Worm (Caenorhabditis elegans): ENCODE results near the gene asp-3.

Gene asp-3

DNA sequence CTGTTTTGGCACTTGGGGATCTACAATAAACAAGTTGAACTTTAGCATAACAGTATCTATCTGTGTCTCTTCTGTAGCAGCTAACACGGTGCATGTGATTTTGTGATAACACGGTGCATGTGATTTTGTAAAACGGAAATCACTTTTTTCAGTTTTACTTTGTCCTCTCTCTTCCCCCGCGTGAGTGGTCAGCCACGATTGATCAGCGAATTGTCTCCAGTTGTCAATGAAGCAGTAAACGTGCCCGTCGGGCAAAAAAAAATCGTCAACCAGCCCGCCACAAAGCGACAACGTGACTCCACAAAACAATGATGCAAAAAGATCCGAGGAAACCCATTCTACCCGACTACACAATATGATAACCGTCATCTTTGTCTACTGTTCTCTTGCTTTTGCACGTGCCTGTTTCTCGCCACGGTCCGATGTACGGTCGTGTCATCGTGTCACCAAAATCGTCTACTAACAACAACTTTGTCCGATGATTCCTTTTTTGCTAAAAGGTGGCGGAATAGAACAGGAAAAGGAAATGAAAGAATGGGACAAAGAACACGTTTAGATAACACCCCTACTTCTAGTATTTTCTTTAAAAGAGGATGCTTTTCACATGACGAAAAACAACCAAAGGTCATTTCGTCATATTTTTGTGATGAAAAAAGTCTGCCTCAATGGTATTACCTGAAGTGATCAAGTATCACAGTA is 41.6 kb upstream of the asp-3 start:
- TF ChIP-seq Y55F3AM.14 (GFP tag; optimal IDR thresholded peaks at IDR 0.05) = peak; percentile 75
- TF ChIP-seq ceh-82 (tag; optimal IDR thresholded peaks at IDR 0.05) = no peak
- TF ChIP-seq mbf-1 (tag; optimal IDR thresholded peaks at IDR 0.05) = no peak
- TF ChIP-seq lin-11 (tag; optimal IDR thresholded peaks at IDR 0.05) = no peak
- peak in 1 of 2 experiments; percentile 53 for TF ChIP-seq lsy-2 (tag; optimal IDR thresholded peaks at IDR 0.05)
- TF ChIP-seq ztf-4 (tag; optimal IDR thresholded peaks at IDR 0.05) = peak; percentile 20
- TF ChIP-seq sma-9 (GFP tag; optimal IDR thresholded peaks at IDR 0.05) = peak; percentile 83
- no peak for TF ChIP-seq sma-9 (tag; optimal IDR thresholded peaks at IDR 0.05)
- peak; percentile 14 for TF ChIP-seq egl-27 (tag; optimal IDR thresholded peaks at IDR 0.05)
- TF ChIP-seq C34F6.9 (tag; optimal IDR thresholded peaks at IDR 0.05) = no peak
- TF ChIP-seq ama-1 (optimal IDR thresholded peaks at IDR 0.05) = no peak
- TF ChIP-seq nhr-10 (tag; optimal IDR thresholded peaks at IDR 0.05) = no peak
- no peak for TF ChIP-seq lin-13 (GFP tag; optimal IDR thresholded peaks at IDR 0.05)
- TF ChIP-seq unc-62 (GFP tag; optimal IDR thresholded peaks at IDR 0.05) = no peak
- TF ChIP-seq peb-1 (tag; optimal IDR thresholded peaks at IDR 0.05) = no peak
- TF ChIP-seq unc-55 (GFP tag; optimal IDR thresholded peaks at IDR 0.05) = no peak
- TF ChIP-seq ztf-11 (tag; optimal IDR thresholded peaks at IDR 0.05) = no peak
- no peak for TF ChIP-seq ztf-1 (GFP tag; conservative IDR thresholded peaks at IDR 0.05)
- TF ChIP-seq nhr-129 (tag; optimal IDR thresholded peaks at IDR 0.05) = peak; percentile 97
- no peak for TF ChIP-seq skn-1 (tag; optimal IDR thresholded peaks at IDR 0.05)
- no peak for TF ChIP-seq dmd-4 (tag; optimal IDR thresholded peaks at IDR 0.05)
- peak; percentile 26 for TF ChIP-seq sem-4 (tag; optimal IDR thresholded peaks at IDR 0.05)
- TF ChIP-seq R02D3.7 (tag; optimal IDR thresholded peaks at IDR 0.05) = no peak
- no peak for TF ChIP-seq ceh-16 (tag; optimal IDR thresholded peaks at IDR 0.05)
- peak; percentile 97 for TF ChIP-seq nhr-21 (tag; optimal IDR thresholded peaks at IDR 0.05)
- peak; percentile 83 for TF ChIP-seq F13H6.1 (tag; optimal IDR thresholded peaks at IDR 0.05)
- TF ChIP-seq nhr-23 (tag; optimal IDR thresholded peaks at IDR 0.05) = no peak
- TF ChIP-seq nhr-6 (tag; optimal IDR thresholded peaks at IDR 0.05) = peak; percentile 30
- TF ChIP-seq elt-3 (tag; optimal IDR thresholded peaks at IDR 0.05) = no peak
- TF ChIP-seq nhr-11 (tag; optimal IDR thresholded peaks at IDR 0.05) = no peak
- no peak for TF ChIP-seq nhr-237 (tag; optimal IDR thresholded peaks at IDR 0.05)
- no peak for TF ChIP-seq ZK546.5 (tag; optimal IDR thresholded peaks at IDR 0.05)
- TF ChIP-seq lin-39 (tag; optimal IDR thresholded peaks at IDR 0.05) = no peak
- no peak for TF ChIP-seq nhr-12 (tag; optimal IDR thresholded peaks at IDR 0.05)
- peak; percentile 7 for TF ChIP-seq fos-1 (tag; optimal IDR thresholded peaks at IDR 0.05)
- TF ChIP-seq unc-39 (tag; optimal IDR thresholded peaks at IDR 0.05) = no peak
- peak; percentile 98 to 99 for TF ChIP-seq mdl-1 (tag; optimal IDR thresholded peaks at IDR 0.05)
- peak; percentile 96 for TF ChIP-seq sma-3 (GFP tag; optimal IDR thresholded peaks at IDR 0.05)
- TF ChIP-seq alr-1 (tag; optimal IDR thresholded peaks at IDR 0.05) = no peak
- TF ChIP-seq nhr-77 (tag; optimal IDR thresholded peaks at IDR 0.05) = no peak
- no peak for TF ChIP-seq elt-1 (tag; optimal IDR thresholded peaks at IDR 0.05)
- TF ChIP-seq mab-5 (tag; optimal IDR thresholded peaks at IDR 0.05) = no peak
- TF ChIP-seq zag-1 (tag; optimal IDR thresholded peaks at IDR 0.05) = no peak
- TF ChIP-seq gmeb-1 (tag; optimal IDR thresholded peaks at IDR 0.05) = peak; percentile 61
- peak; percentile 92 for TF ChIP-seq nhr-25 (tag; optimal IDR thresholded peaks at IDR 0.05)
- no peak for TF ChIP-seq aly-2 (tag; optimal IDR thresholded peaks at IDR 0.05)
- TF ChIP-seq snpc-4 (tag; optimal IDR thresholded peaks at IDR 0.05) = no peak
- TF ChIP-seq crh-2 (tag; optimal IDR thresholded peaks at IDR 0.05) = peak; percentile 47
- peak; percentile 66 for TF ChIP-seq blmp-1 (tag; optimal IDR thresholded peaks at IDR 0.05; ENCODE audit: insufficient read depth)

All from whole organism, L2 larva.